Worm (Caenorhabditis elegans) whole organism, midembryonic: ENCODE results near the gene pyk-2.
"Not testable (repeated sequence)": the region's sequence is repeated elsewhere in the genome, so short reads cannot be mapped to it uniquely, and the experiment has no call there.

Experiments used
- T22C8.4 ChIP-seq: fragments of 200-800 bp; sonication (Bioruptor generic); IDR thresholded peaks from 2 replicates; pipeline ENCODE4 v1.3.6; 2022; ENCODE audit warnings: missing genetic modification characterization, missing compliant biosample characterization
- cog-1 ChIP-seq: sonication (generic microtip); optimal IDR thresholded peaks from 2 replicates; lab custom pipeline; 2016; ENCODE audit warnings: missing genetic modification characterization, missing compliant biosample characterization
- flt-1 ChIP-seq: fragments of 200-800 bp; sonication (Bioruptor generic); IDR thresholded peaks from 2 replicates; pipeline ENCODE4 v1.3.6; 2022; ENCODE audit warnings: missing genetic modification characterization, missing compliant biosample characterization
- klf-2 ChIP-seq: fragments of 200-800 bp; sonication (Bioruptor generic); conservative IDR thresholded peaks from 2 replicates; pipeline ENCODE4 v1.3.6; 2022; ENCODE audit warnings: missing genetic modification reagents, missing genetic modification characterization, missing compliant biosample characterization
- med-1 ChIP-seq: sonication (generic microtip); optimal IDR thresholded peaks from 2 replicates; lab custom pipeline; 2017; ENCODE audit warnings: missing genetic modification characterization, mild to moderate bottlenecking, missing compliant biosample characterization, antibody characterized with exemption, missing genetic modification reagents; ENCODE audit not compliant: insufficient read depth
- ref-1 ChIP-seq: fragments of 200-800 bp; sonication (Bioruptor generic); conservative IDR thresholded peaks from 2 replicates; pipeline ENCODE4 v1.3.6; 2022; ENCODE audit warnings: missing genetic modification reagents, missing genetic modification characterization, missing compliant biosample characterization
- tab-1 ChIP-seq: fragments of 200-800 bp; sonication (Bioruptor generic); IDR thresholded peaks from 2 replicates; pipeline ENCODE4 v1.3.6; 2022; ENCODE audit warnings: missing genetic modification characterization, missing compliant biosample characterization
- ztf-23 ChIP-seq: fragments of 200-800 bp; sonication (Bioruptor generic); IDR thresholded peaks from 2 replicates; pipeline ENCODE4 v1.3.6; 2022; ENCODE audit warnings: missing genetic modification reagents, missing genetic modification characterization, missing compliant biosample characterization
- ztf-29 ChIP-seq: fragments of 200-800 bp; sonication (Bioruptor generic); IDR thresholded peaks from 2 replicates; pipeline ENCODE4 v1.3.6; 2022; ENCODE audit warnings: missing genetic modification reagents, missing genetic modification characterization, missing compliant biosample characterization

The pyk-2 gene

ce11 chrIV:10950363-10951214 lies 40.9 kb downstream of the pyk-2 start:
- TF ChIP-seq T22C8.4 (GFP tag; lab: Robert Waterston, UW) = no peak
- TF ChIP-seq ztf-29 = no peak

ce11 chrIV:10951997-10952396 lies 42.3 kb downstream of the pyk-2 start, which contains the start of gene Y69E1A.3:
Y69E1A.3 (plus strand) TSS chrIV:10952297.
- no peak for TF ChIP-seq ztf-23 (GFP tag; lab: Robert Waterston, UW)
- no peak for TF ChIP-seq T22C8.4 (GFP tag; lab: Robert Waterston, UW)
- no peak for TF ChIP-seq klf-2 (GFP tag; lab: Robert Waterston, UW)
- no peak for TF ChIP-seq tab-1 (GFP tag; lab: Robert Waterston, UW)
- no peak for TF ChIP-seq med-1
- no peak for TF ChIP-seq flt-1
- TF ChIP-seq ztf-29 = no peak
- no peak for TF ChIP-seq cog-1 (tag; lab: Kevin White, UChicago)
- TF ChIP-seq ref-1 (GFP tag; lab: Robert Waterston, UW) = no peak

DNA sequence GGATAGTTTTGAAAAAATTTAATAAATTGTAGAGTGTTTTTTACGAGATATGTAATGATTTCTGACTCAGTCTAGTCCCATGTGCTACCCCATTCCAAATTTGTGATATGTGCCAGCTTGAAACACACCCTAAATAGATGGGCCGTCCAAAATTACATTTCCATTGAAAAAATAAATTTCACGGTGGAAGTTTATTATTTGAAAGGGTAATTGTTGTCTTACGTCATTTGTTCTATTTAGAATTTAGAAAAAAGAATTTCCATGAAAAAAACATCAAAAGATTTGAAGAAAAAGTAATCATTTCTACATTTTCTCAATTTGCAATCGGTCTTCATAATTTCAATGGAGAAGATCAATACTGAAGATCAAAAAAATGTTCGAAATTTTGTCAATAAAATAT lies 45.2 kb downstream of the pyk-2 start, which contains the start of gene Y69E1A.4:
Y69E1A.4 (plus strand) TSS at position 301 of the 400 bp plus-strand sequence.
- TF ChIP-seq flt-1; ref-1 (GFP tag; lab: Robert Waterston, UW); klf-2 (GFP tag; lab: Robert Waterston, UW): not testable (repeated sequence)

DNA sequence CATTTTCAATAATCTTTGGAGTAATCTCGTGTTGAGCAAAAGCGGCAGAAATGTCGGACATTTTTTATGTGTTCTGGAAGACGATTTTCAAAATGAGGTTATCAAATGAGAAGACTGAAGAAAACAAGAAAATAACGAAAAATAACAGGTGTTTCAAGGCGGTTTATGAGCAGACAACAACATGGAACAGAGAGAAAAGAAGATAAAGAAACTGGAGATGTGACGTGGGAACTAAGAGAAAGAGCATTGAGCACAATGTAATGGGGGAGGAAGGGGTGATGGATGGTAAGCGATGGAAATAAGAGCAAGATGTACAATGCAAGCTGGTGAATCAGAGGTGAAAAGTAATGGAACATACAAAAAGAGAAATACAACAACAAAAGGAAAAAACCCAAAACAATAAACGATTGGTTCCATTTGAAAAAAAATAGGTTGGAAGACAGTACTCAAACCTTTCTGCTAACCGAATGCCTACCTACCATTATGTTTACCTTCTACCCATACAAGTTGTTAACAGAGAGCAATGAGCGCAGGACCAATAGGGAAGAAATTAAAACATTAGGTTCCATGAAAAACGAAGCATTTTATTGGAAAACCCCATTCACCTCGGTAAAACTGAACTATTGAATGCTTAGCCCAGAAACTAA lies 48.0 kb downstream of the pyk-2 start, which contains the start of gene Y69E1A.5:
Y69E1A.5 (minus strand) TSS at position 73 of the 647 bp plus-strand sequence.
- TF ChIP-seq ztf-23 (GFP tag; lab: Robert Waterston, UW) (no peak), flt-1 (no peak), klf-2 (GFP tag; lab: Robert Waterston, UW) (no peak), med-1 (no peak), T22C8.4 (GFP tag; lab: Robert Waterston, UW) (no peak), ztf-29 (no peak), tab-1 (GFP tag; lab: Robert Waterston, UW) (no peak), cog-1 (tag; lab: Kevin White, UChicago) (no peak), ref-1 (GFP tag; lab: Robert Waterston, UW) (no peak)

DNA sequence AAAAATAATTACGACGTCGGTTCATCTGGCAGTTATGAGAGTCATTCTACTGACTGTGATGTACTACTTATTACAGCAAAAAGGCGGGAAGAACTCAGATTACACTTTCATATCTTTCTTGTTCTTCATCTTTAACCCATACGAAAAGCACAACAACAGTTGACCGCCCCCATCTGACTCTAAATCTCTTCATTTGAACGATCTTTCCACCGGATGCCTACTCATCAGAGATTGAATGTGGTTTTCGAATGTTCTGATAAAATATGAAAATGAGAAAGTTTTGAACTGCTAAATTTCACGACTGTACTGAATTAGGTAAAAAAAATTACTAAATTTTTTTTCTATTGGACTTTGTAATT lies 48.5 kb downstream of the pyk-2 start, which contains the start of gene sri-19:
sri-19 (plus strand) TSS at position 143 of the 359 bp plus-strand sequence.
- TF ChIP-seq ztf-29 (no peak), cog-1 (tag; lab: Kevin White, UChicago) (no peak), ref-1 (GFP tag; lab: Robert Waterston, UW) (no peak), flt-1 (no peak), T22C8.4 (GFP tag; lab: Robert Waterston, UW) (no peak), med-1 (no peak), klf-2 (GFP tag; lab: Robert Waterston, UW) (no peak), tab-1 (GFP tag; lab: Robert Waterston, UW) (no peak), ztf-23 (GFP tag; lab: Robert Waterston, UW) (no peak)
